Worm (Caenorhabditis elegans) whole organism, mixed stage, embryonic: Measurements from ENCODE around the gene pgm-1.

Experiments used
- pha-4 ChIP-seq: fragments of 150-350 bp; optimal IDR thresholded peaks from 2 replicates; lab custom pipeline; 2018; ENCODE audit warnings: missing biosample characterization, missing genetic modification reagents, missing genetic modification characterization
- sem-2 ChIP-seq: fragments of 200-800 bp; sonication (Bioruptor generic); optimal IDR thresholded peaks from 2 replicates; lab custom pipeline; 2018; ENCODE audit warnings: mild to moderate bottlenecking, missing genetic modification characterization, missing compliant biosample characterization
- ztf-11 ChIP-seq: fragments of 150-350 bp; optimal IDR thresholded peaks from 2 replicates; lab custom pipeline; 2014; ENCODE audit warnings: missing biosample characterization, missing genetic modification characterization

- TF ChIP-seq sem-2 (GFP tag; lab: Kevin White, UChicago) (no peak), ztf-11 (tag; lab: Kevin White, UChicago) (no peak), pha-4 (tag; lab: Kevin White, UChicago) (no peak)
These were observed 33.7 kb upstream of the pgm-1 start for ce11 chrII:4855489-4855888.
